Fruit fly (Drosophila melanogaster) whole organism, wandering third instar larva: ENCODE measurements around the gene Taf4.

ENCODE experiments used
- N ChIP-seq: fragments of >200 bp; optimal IDR thresholded peaks from 2 replicates; lab custom pipeline; 2018; ENCODE audit warnings: missing biosample characterization, missing external identifiers, missing genetic modification characterization
- OdsH ChIP-seq: fragments of 200-800 bp; sonication (Bioruptor generic); optimal IDR thresholded peaks from 2 replicates; lab custom pipeline; 2016; ENCODE audit warnings: missing biosample characterization, mild to moderate bottlenecking, missing genetic modification characterization
- brk ChIP-seq: fragments of 200-800 bp; sonication (Bioruptor generic); optimal IDR thresholded peaks from 2 replicates; lab custom pipeline; 2016; ENCODE audit warnings: missing biosample characterization, mild to moderate bottlenecking, missing genetic modification characterization

dm6 chr3L:16165356-16166168 is 52.5 kb downstream of the Taf4 start:
- TF ChIP-seq N: no peak
- no peak for TF ChIP-seq brk (GFP tag; lab: Kevin White, UChicago)
- peak; percentile 76 for TF ChIP-seq OdsH
